Fruit fly (Drosophila melanogaster) whole organism, embryonic: ENCODE measurements around the gene CG15186.

Source experiments
- Antp ChIP-seq: fragments of 200-800 bp; sonication (Bioruptor generic); optimal IDR thresholded peaks from 3 replicates; lab custom pipeline; 2016; ENCODE audit warnings: missing biosample characterization, missing genetic modification characterization
- CG10267 ChIP-seq: fragments of 200-800 bp; sonication (Bioruptor generic); optimal IDR thresholded peaks from 2 replicates; lab custom pipeline; 2018; ENCODE audit warnings: missing biosample characterization, mild to moderate bottlenecking, missing genetic modification characterization, moderate library complexity
- CG10462 ChIP-seq: fragments of 200-800 bp; sonication (Bioruptor generic); optimal IDR thresholded peaks from 2 replicates; lab custom pipeline; 2016; ENCODE audit warnings: missing biosample characterization, missing genetic modification characterization
- CG10543 ChIP-seq: fragments of 200-800 bp; sonication (Bioruptor generic); optimal IDR thresholded peaks from 3 replicates; lab custom pipeline; 2017; ENCODE audit warnings: missing biosample characterization, mild to moderate bottlenecking, missing genetic modification characterization, moderate library complexity
- CG11247 ChIP-seq: fragments of 200-800 bp; sonication (Bioruptor generic); IDR thresholded peaks from 2 replicates; pipeline ENCODE4 v1.3.6; 2022; ENCODE audit warnings: missing biosample characterization, missing genetic modification characterization
- CG12104 ChIP-seq: fragments of 200-800 bp; sonication (Bioruptor generic); optimal IDR thresholded peaks from 3 replicates; lab custom pipeline; 2016; ENCODE audit warnings: missing biosample characterization, missing genetic modification characterization
- CG12299 ChIP-seq: fragments of 200-800 bp; sonication (Bioruptor generic); optimal IDR thresholded peaks from 2 replicates; lab custom pipeline; 2018; ENCODE audit warnings: missing biosample characterization, mild to moderate bottlenecking, missing genetic modification characterization
- CG14014 ChIP-seq: fragments of 200-800 bp; sonication (Bioruptor generic); IDR thresholded peaks from 2 replicates; pipeline ENCODE4 v1.3.6; 2022; ENCODE audit warnings: missing biosample characterization, missing genetic modification characterization
- CG2199 ChIP-seq: fragments of 200-800 bp; sonication (Bioruptor generic); IDR thresholded peaks from 3 replicates; pipeline ENCODE4 v1.3.6; 2022; ENCODE audit warnings: missing biosample characterization, missing genetic modification characterization
- CG2678 ChIP-seq: fragments of 200-800 bp; sonication (Bioruptor generic); optimal IDR thresholded peaks from 3 replicates; lab custom pipeline; 2019; ENCODE audit warnings: missing biosample characterization, mild to moderate bottlenecking, missing genetic modification characterization, moderate library complexity
- CG31388 ChIP-seq: fragments of 200-800 bp; sonication (Bioruptor generic); optimal IDR thresholded peaks from 2 replicates; lab custom pipeline; 2016; ENCODE audit warnings: missing biosample characterization, missing genetic modification characterization
- CG33213 ChIP-seq: fragments of 200-800 bp; sonication (Bioruptor generic); optimal IDR thresholded peaks from 3 replicates; lab custom pipeline; 2016; ENCODE audit warnings: missing biosample characterization, missing genetic modification characterization
- CG4282 ChIP-seq: fragments of 200-800 bp; sonication (Bioruptor generic); optimal IDR thresholded peaks from 2 replicates; lab custom pipeline; 2016; ENCODE audit warnings: missing biosample characterization, missing genetic modification characterization
- CG4404 ChIP-seq: fragments of 200-800 bp; sonication (Bioruptor generic); IDR thresholded peaks from 2 replicates; pipeline ENCODE4 v1.3.6; 2022; ENCODE audit warnings: missing biosample characterization, missing genetic modification characterization
- CG7786 ChIP-seq: fragments of 200-800 bp; sonication (Bioruptor generic); optimal IDR thresholded peaks from 2 replicates; lab custom pipeline; 2016; ENCODE audit warnings: missing biosample characterization, missing genetic modification characterization
- CG7839 ChIP-seq: fragments of 200-800 bp; sonication (Bioruptor generic); optimal IDR thresholded peaks from 3 replicates; lab custom pipeline; 2018; ENCODE audit warnings: missing biosample characterization, mild to moderate bottlenecking, missing genetic modification characterization, moderate library complexity
- CG8478 ChIP-seq: fragments of >200 bp; optimal IDR thresholded peaks from 2 replicates; lab custom pipeline; 2018
- CG9876 ChIP-seq: fragments of 200-800 bp; sonication (Bioruptor generic); optimal IDR thresholded peaks from 2 replicates; lab custom pipeline; 2016; ENCODE audit warnings: missing biosample characterization, missing genetic modification characterization
- CG9932 ChIP-seq: fragments of 200-800 bp; sonication (Bioruptor generic); IDR thresholded peaks from 2 replicates; pipeline ENCODE4 v1.3.6; 2022; ENCODE audit warnings: missing biosample characterization, missing genetic modification characterization
- ERR ChIP-seq: fragments of 200-800 bp; sonication (Bioruptor generic); optimal IDR thresholded peaks from 2 replicates; lab custom pipeline; 2016; ENCODE audit warnings: missing biosample characterization, missing genetic modification characterization
- Ets65A ChIP-seq: fragments of 200-800 bp; sonication (Bioruptor generic); peaks from one replicate; lab custom pipeline; 2016; ENCODE audit warnings: missing biosample characterization, missing genetic modification characterization
- Gug ChIP-seq: fragments of 200-800 bp; sonication (Bioruptor generic); IDR thresholded peaks from 4 replicates; pipeline ENCODE4 v1.3.6; 2022; ENCODE audit warnings: missing biosample characterization, missing genetic modification characterization
- Hey ChIP-seq: fragments of 200-800 bp; sonication (Bioruptor generic); optimal IDR thresholded peaks from 3 replicates; lab custom pipeline; 2018; ENCODE audit warnings: missing biosample characterization, mild to moderate bottlenecking, missing genetic modification characterization
- Hmx ChIP-seq: fragments of 200-800 bp; sonication (Bioruptor generic); optimal IDR thresholded peaks from 2 replicates; lab custom pipeline; 2016; ENCODE audit warnings: missing biosample characterization, missing genetic modification characterization
- MBD-R2 ChIP-seq: fragments of 200-800 bp; sonication (Bioruptor generic); IDR thresholded peaks from 2 replicates; pipeline ENCODE4 v1.3.6; 2022; ENCODE audit warnings: missing biosample characterization, missing genetic modification characterization
- Oli ChIP-seq: fragments of 200-800 bp; sonication (Bioruptor generic); optimal IDR thresholded peaks from 2 replicates; lab custom pipeline; 2018; ENCODE audit warnings: missing biosample characterization, mild to moderate bottlenecking, missing genetic modification characterization, moderate library complexity
- Opbp ChIP-seq: fragments of 200-800 bp; sonication (Bioruptor generic); IDR thresholded peaks from 3 replicates; pipeline ENCODE4 v1.3.6; 2022; ENCODE audit warnings: missing biosample characterization, missing genetic modification characterization; ENCODE audit not compliant: partially characterized antibody
- Stat92E ChIP-seq, 3 experiments: fragments of >200 bp in 2 of 3; fragments of 200-800 bp in 1 of 3; sonication (Bioruptor generic) in 1 of 3; optimal IDR thresholded peaks; 2 replicates each; lab custom pipeline; 2017 to 2019; ENCODE audit warnings: missing biosample characterization in 3 of 3, missing genetic modification characterization in 3 of 3, mild to moderate bottlenecking in 1 of 3, moderate library complexity in 1 of 3
- Trl ChIP-seq, 3 experiments: fragments of >200 bp in 2 of 3; fragments of 200-800 bp in 1 of 3; sonication (Bioruptor generic) in 1 of 3; optimal IDR thresholded peaks; 2 replicates in 1 of 3; 3 replicates in 2 of 3; lab custom pipeline; 2016 to 2017; ENCODE audit warnings: missing biosample characterization in 1 of 3, missing genetic modification characterization in 1 of 3
- ash1 ChIP-seq: fragments of 200-800 bp; sonication (Bioruptor generic); optimal IDR thresholded peaks from 2 replicates; lab custom pipeline; 2018; ENCODE audit warnings: missing biosample characterization, mild to moderate bottlenecking, missing genetic modification characterization
- br ChIP-seq: fragments of >200 bp; optimal IDR thresholded peaks from 2 replicates; lab custom pipeline; 2017
- chn ChIP-seq: fragments of 200-800 bp; sonication (Bioruptor generic); optimal IDR thresholded peaks from 2 replicates; lab custom pipeline; 2016; ENCODE audit warnings: missing biosample characterization, missing genetic modification characterization
- fu2 ChIP-seq: fragments of 200-800 bp; sonication (Bioruptor generic); optimal IDR thresholded peaks from 2 replicates; lab custom pipeline; 2016; ENCODE audit warnings: missing biosample characterization, missing genetic modification characterization
- grau ChIP-seq: fragments of 200-800 bp; optimal IDR thresholded peaks from 3 replicates; lab custom pipeline; 2019; ENCODE audit warnings: missing biosample characterization, mild to moderate bottlenecking, missing genetic modification characterization, moderate library complexity
- grn ChIP-seq: fragments of 200-800 bp; sonication (Bioruptor generic); optimal IDR thresholded peaks from 3 replicates; lab custom pipeline; 2017; ENCODE audit warnings: missing biosample characterization, missing genetic modification characterization
- hbn ChIP-seq: fragments of 200-800 bp; sonication (Bioruptor generic); IDR thresholded peaks from 2 replicates; pipeline ENCODE4 v1.3.6; 2022; ENCODE audit warnings: missing biosample characterization, missing genetic modification characterization; ENCODE audit not compliant: partially characterized antibody
- lov ChIP-seq, 2 experiments: fragments of 200-800 bp in 1 of 2; fragments of >200 bp in 1 of 2; sonication (Bioruptor generic) in 1 of 2; IDR thresholded peaks in 1 of 2; optimal IDR thresholded peaks in 1 of 2; 2 replicates in 1 of 2; 3 replicates in 1 of 2; pipeline versions ENCODE4 v1.3.6 to Lab custom; 2017 to 2022; ENCODE audit warnings: missing biosample characterization in 1 of 2, missing genetic modification characterization in 1 of 2
- mld ChIP-seq: fragments of 200-800 bp; sonication (Bioruptor generic); IDR thresholded peaks from 3 replicates; pipeline ENCODE4 v1.3.6; 2022; ENCODE audit warnings: missing biosample characterization, missing genetic modification characterization; ENCODE audit not compliant: partially characterized antibody
- oc ChIP-seq: fragments of 200-800 bp; sonication (Bioruptor generic); optimal IDR thresholded peaks from 2 replicates; lab custom pipeline; 2018; ENCODE audit warnings: missing biosample characterization, mild to moderate bottlenecking, missing genetic modification characterization, moderate library complexity
- peb ChIP-seq: fragments of 200-800 bp; sonication (Bioruptor generic); IDR thresholded peaks from 2 replicates; pipeline ENCODE4 v1.3.6; 2022; ENCODE audit warnings: missing biosample characterization, missing genetic modification characterization
- pzg ChIP-seq: fragments of 200-800 bp; sonication (Bioruptor generic); optimal IDR thresholded peaks from 3 replicates; lab custom pipeline; 2018; ENCODE audit warnings: missing biosample characterization, mild to moderate bottlenecking, missing genetic modification characterization, moderate library complexity
- sc ChIP-seq, 3 experiments: fragments of >200 bp in 2 of 3; fragments of 200-800 bp in 1 of 3; sonication (Bioruptor generic) in 1 of 3; optimal IDR thresholded peaks; 2 replicates in 2 of 3; 3 replicates in 1 of 3; lab custom pipeline; 2017; ENCODE audit warnings: mild to moderate bottlenecking in 1 of 3, missing biosample characterization in 1 of 3, missing genetic modification characterization in 1 of 3, missing genetic modification reagents in 1 of 3
- slp2 ChIP-seq: fragments of 200-800 bp; sonication (Bioruptor generic); optimal IDR thresholded peaks from 2 replicates; lab custom pipeline; 2016; ENCODE audit warnings: missing biosample characterization, missing genetic modification characterization
- trh ChIP-seq: fragments of 200-800 bp; sonication (Bioruptor generic); optimal IDR thresholded peaks from 2 replicates; lab custom pipeline; 2016; ENCODE audit warnings: missing biosample characterization, missing genetic modification characterization
- ttk ChIP-seq: fragments of 200-800 bp; sonication (Bioruptor generic); IDR thresholded peaks from 2 replicates; pipeline ENCODE4 v2.1.2; 2022; ENCODE audit warnings: missing biosample characterization, missing genetic modification characterization
- tup ChIP-seq: fragments of 200-800 bp; sonication (Bioruptor generic); optimal IDR thresholded peaks from 2 replicates; lab custom pipeline; 2016; ENCODE audit warnings: missing biosample characterization, mild to moderate bottlenecking, missing genetic modification characterization, moderate library complexity
- unc-4 ChIP-seq: fragments of 200-800 bp; sonication (Bioruptor generic); IDR thresholded peaks from 2 replicates; pipeline ENCODE4 v1.3.6; 2022; ENCODE audit warnings: missing biosample characterization, missing genetic modification characterization; ENCODE audit not compliant: partially characterized antibody
- vnd ChIP-seq: fragments of 200-800 bp; sonication (Bioruptor generic); IDR thresholded peaks from 3 replicates; pipeline ENCODE4 v1.3.6; 2022; ENCODE audit warnings: missing biosample characterization, missing genetic modification characterization; ENCODE audit not compliant: partially characterized antibody
- z ChIP-seq: fragments of 200-800 bp; sonication (Bioruptor generic); IDR thresholded peaks from 3 replicates; pipeline ENCODE4 v1.3.6; 2022; ENCODE audit warnings: missing biosample characterization, missing genetic modification characterization
- zen ChIP-seq: fragments of 200-800 bp; sonication (Bioruptor generic); optimal IDR thresholded peaks from 3 replicates; lab custom pipeline; 2018; ENCODE audit warnings: missing biosample characterization, mild to moderate bottlenecking, missing genetic modification characterization, moderate library complexity

CG15186 gene

dm6 chr3R:6460589-6461141 is 17.4 kb upstream of the CG15186 start:
- TF ChIP-seq Gug (no peak), pzg (GFP tag; lab: Kevin White, UChicago) (no peak), Opbp (no peak), sc (optimal IDR thresholded peaks at IDR 0.05; lab: Kevin White, UChicago) (no peak), sc (GFP tag; optimal IDR thresholded peaks at IDR 0.05; lab: Kevin White, UChicago) (no peak), CG9932 (GFP tag; lab: Robert Waterston, UW) (no peak), oc (no peak), CG7786 (GFP tag; lab: Kevin White, UChicago) (no peak), tup (GFP tag; lab: Kevin White, UChicago) (no peak), Oli (tag; lab: Kevin White, UChicago) (no peak), grn (GFP tag; lab: Kevin White, UChicago) (no peak), CG12104 (GFP tag; lab: Kevin White, UChicago) (no peak), fu2 (no peak), CG10267 (tag; lab: Kevin White, UChicago) (no peak), CG4404 (GFP tag; lab: Robert Waterston, UW) (no peak), vnd (peak; percentile 35; the same call in 1 of the 3 replicates), trh (GFP tag; lab: Kevin White, UChicago) (no peak), CG14014 (GFP tag; lab: Robert Waterston, UW) (no peak), peb (GFP tag; lab: Robert Waterston, UW) (no peak), br (lab: Kevin White, UChicago) (no peak), grau (tag; lab: Kevin White, UChicago) (no peak), CG7839 (tag; lab: Kevin White, UChicago) (no peak), CG12299 (no peak), CG10543 (no peak), CG33213 (GFP tag; lab: Kevin White, UChicago) (no peak), Hmx (GFP tag; lab: Kevin White, UChicago) (no peak), CG9876 (GFP tag; lab: Kevin White, UChicago) (no peak), zen (tag; lab: Kevin White, UChicago) (no peak), unc-4 (GFP tag; lab: Robert Waterston, UW) (peak; percentile 65), Trl (optimal IDR thresholded peaks at IDR 0.05; lab: Kevin White, UChicago) (peak; percentile 24 to 43), Trl (GFP tag; optimal IDR thresholded peaks at IDR 0.05; lab: Kevin White, UChicago) (no peak), Hey (tag; lab: Kevin White, UChicago) (no peak), Stat92E (GFP tag; optimal IDR thresholded peaks at IDR 0.05; lab: Kevin White, UChicago) (no peak), MBD-R2 (GFP tag; lab: Robert Waterston, UW) (no peak), Antp (GFP tag; lab: Kevin White, UChicago) (no peak), chn (GFP tag; lab: Kevin White, UChicago) (no peak), mld (GFP tag; lab: Robert Waterston, UW) (no peak), Ets65A (no peak), CG31388 (GFP tag; lab: Kevin White, UChicago) (no peak), ash1 (GFP tag; lab: Kevin White, UChicago) (no peak), CG8478 (lab: Kevin White, UChicago) (no peak), CG11247 (GFP tag; lab: Robert Waterston, UW) (no peak), lov (optimal IDR thresholded peaks at IDR 0.05; lab: Kevin White, UChicago) (no peak), lov (GFP tag; IDR thresholded peaks at IDR 0.05; lab: Robert Waterston, UW) (no peak), CG2199 (GFP tag; lab: Robert Waterston, UW) (0 out of 3 replicates have a peak, but pooled peaks have one; percentile 26), z (GFP tag; lab: Robert Waterston, UW) (no peak), ERR (GFP tag; lab: Kevin White, UChicago) (no peak), hbn (GFP tag; lab: Robert Waterston, UW) (peak; percentile 65), slp2 (no peak), ttk (GFP tag; lab: Robert Waterston, UW) (no peak), CG2678 (no peak), CG10462 (no peak), CG4282 (no peak)
